Fruit fly (Drosophila melanogaster) whole organism, embryonic: ENCODE data around the gene mRpS31.

ENCODE experiments used
- CG17385 ChIP-seq: fragments of 200-800 bp; sonication (Bioruptor generic); optimal IDR thresholded peaks from 3 replicates; lab custom pipeline; 2018; ENCODE audit warnings: missing biosample characterization, mild to moderate bottlenecking, missing genetic modification characterization
- CG33213 ChIP-seq: fragments of 200-800 bp; sonication (Bioruptor generic); optimal IDR thresholded peaks from 3 replicates; lab custom pipeline; 2016; ENCODE audit warnings: missing biosample characterization, missing genetic modification characterization

dm6 chr3L:16042080-16042344, 37.0 kb downstream of the mRpS31 start:
- TF ChIP-seq CG33213 (no peak), CG17385 (no peak)
